Worm (Caenorhabditis elegans) whole organism, L1 larva: ENCODE data around the gene H11E01.3.

Experiments
- ces-1 ChIP-seq: fragments of 150-350 bp; optimal IDR thresholded peaks from 2 replicates; lab custom pipeline; 2014; ENCODE audit warnings: missing biosample characterization, missing genetic modification reagents, missing genetic modification characterization
- dpl-1 ChIP-seq, 3 experiments: fragments of 150-350 bp in 2 of 3; sonication (generic microtip) in 1 of 3; optimal IDR thresholded peaks; 2 replicates each; lab custom pipeline; 2014 to 2017; ENCODE audit warnings: missing biosample characterization in 3 of 3, missing genetic modification characterization in 3 of 3, missing genetic modification reagents in 3 of 3
- fos-1 ChIP-seq: fragments of 150-350 bp; optimal IDR thresholded peaks from 2 replicates; lab custom pipeline; 2014; ENCODE audit warnings: missing biosample characterization, missing genetic modification characterization
- lin-13 ChIP-seq: fragments of 150-350 bp; optimal IDR thresholded peaks from 2 replicates; lab custom pipeline; 2014; ENCODE audit warnings: missing biosample characterization, missing genetic modification reagents, missing genetic modification characterization
- mab-9 ChIP-seq: fragments of 200-800 bp; sonication (Bioruptor generic); IDR thresholded peaks from 2 replicates; pipeline ENCODE4 v1.3.6; 2022; ENCODE audit warnings: missing genetic modification reagents, missing genetic modification characterization, missing compliant biosample characterization
- nhr-90 ChIP-seq: sonication (generic microtip); optimal IDR thresholded peaks from 2 replicates; lab custom pipeline; 2016; ENCODE audit warnings: mild to moderate bottlenecking, missing genetic modification characterization, missing compliant biosample characterization; ENCODE audit not compliant: poor library complexity
- sox-4 ChIP-seq: sonication (generic microtip); optimal IDR thresholded peaks from 2 replicates; lab custom pipeline; 2016; ENCODE audit warnings: missing genetic modification characterization, missing compliant biosample characterization
- unc-62 ChIP-seq: fragments of 150-350 bp; optimal IDR thresholded peaks from 2 replicates; lab custom pipeline; 2014; ENCODE audit warnings: missing biosample characterization, missing genetic modification reagents, missing genetic modification characterization
- zag-1 ChIP-seq: fragments of 150-350 bp; optimal IDR thresholded peaks from 2 replicates; lab custom pipeline; 2014; ENCODE audit warnings: missing biosample characterization, missing genetic modification characterization
- ztf-11 ChIP-seq, 2 experiments: sonication (generic microtip); optimal IDR thresholded peaks; 2 replicates each; lab custom pipeline; 2016 to 2017; ENCODE audit warnings: missing genetic modification characterization in 2 of 2, missing biosample characterization in 1 of 2, missing compliant biosample characterization in 1 of 2
- ztf-4 ChIP-seq: fragments of 150-350 bp; optimal IDR thresholded peaks from 2 replicates; lab custom pipeline; 2014; ENCODE audit warnings: missing biosample characterization, missing genetic modification characterization

DNA sequence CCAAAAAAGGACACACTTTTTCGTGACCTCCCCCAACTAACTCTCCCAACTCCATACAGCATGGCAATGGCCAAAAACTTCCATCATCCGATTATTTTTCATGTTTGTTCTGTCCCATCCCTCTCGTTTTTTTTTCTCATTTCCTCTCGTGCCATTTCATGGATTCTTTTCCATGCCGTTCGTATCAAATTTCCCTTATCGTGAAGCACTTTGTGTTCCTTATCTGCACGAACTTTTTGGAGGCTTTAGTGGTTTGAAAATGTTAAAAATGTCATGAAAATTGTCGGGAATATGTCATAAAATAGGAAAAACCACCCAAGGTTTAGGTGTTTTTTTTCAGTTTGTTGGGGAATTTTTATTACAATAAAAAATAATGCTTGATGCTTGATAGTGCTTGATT is 997 bp upstream of the H11E01.3 start:
- TF ChIP-seq ztf-4 (tag; lab: Kevin White, UChicago) (no peak), ztf-11 (tag; optimal IDR thresholded peaks at IDR 0.05; lab: Kevin White, UChicago) (no peak), mab-9 (GFP tag; lab: Robert Waterston, UW) (no peak), fos-1 (tag; lab: Kevin White, UChicago) (no peak), sox-4 (tag; lab: Kevin White, UChicago) (no peak), nhr-90 (no peak), ces-1 (no peak), unc-62 (GFP tag; lab: Kevin White, UChicago) (no peak), lin-13 (GFP tag; lab: Kevin White, UChicago) (no peak), dpl-1 (GFP tag; optimal IDR thresholded peaks at IDR 0.05; lab: Kevin White, UChicago) (no peak), zag-1 (no peak)
